Worm (Caenorhabditis elegans) whole organism, young adult: ENCODE data around the gene grl-11.

Experiments used
- B0261.1 ChIP-seq: sonication (generic microtip); optimal IDR thresholded peaks from 2 replicates; lab custom pipeline; 2016; ENCODE audit warnings: mild to moderate bottlenecking, missing genetic modification characterization, moderate library complexity, missing compliant biosample characterization
- C06A6.2 ChIP-seq: fragments of 200-800 bp; sonication (Bioruptor generic); conservative IDR thresholded peaks from 2 replicates; pipeline ENCODE4 v1.3.6; 2022; ENCODE audit warnings: missing genetic modification characterization, missing compliant biosample characterization
- F49E8.2 ChIP-seq: sonication (generic microtip); optimal IDR thresholded peaks from 3 replicates; lab custom pipeline; 2017; ENCODE audit warnings: missing genetic modification characterization, mild to moderate bottlenecking, missing compliant biosample characterization, antibody characterized with exemption, moderate library complexity; ENCODE audit not compliant: insufficient read depth
- F52B5.7 ChIP-seq: sonication (generic microtip); optimal IDR thresholded peaks from 2 replicates; lab custom pipeline; 2016; ENCODE audit warnings: mild to moderate bottlenecking, missing genetic modification characterization, missing compliant biosample characterization
- Y53F4B.3 ChIP-seq: fragments of 200-800 bp; sonication (Bioruptor generic); IDR thresholded peaks from 2 replicates; pipeline ENCODE4 v1.3.6; 2022; ENCODE audit warnings: missing genetic modification reagents, missing genetic modification characterization, missing compliant biosample characterization
- Y53G8AR.9 ChIP-seq: fragments of 200-800 bp; sonication (Bioruptor generic); conservative IDR thresholded peaks from 2 replicates; pipeline ENCODE4 v1.3.6; 2022; ENCODE audit warnings: missing genetic modification reagents, missing genetic modification characterization, missing compliant biosample characterization
- Y56A3A.18 ChIP-seq: fragments of 200-800 bp; sonication (Bioruptor generic); IDR thresholded peaks from 2 replicates; pipeline ENCODE4 v1.3.6; 2022; ENCODE audit warnings: missing genetic modification reagents, missing genetic modification characterization, missing compliant biosample characterization
- Y95B8A.8 ChIP-seq: fragments of 200-800 bp; sonication (Bioruptor generic); IDR thresholded peaks from 2 replicates; pipeline ENCODE4 v1.3.6; 2022; ENCODE audit warnings: missing genetic modification reagents, missing genetic modification characterization, missing compliant biosample characterization
- akir-1 ChIP-seq: fragments of 200-800 bp; sonication (Bioruptor generic); optimal IDR thresholded peaks from 2 replicates; lab custom pipeline; 2018; ENCODE audit warnings: mild to moderate bottlenecking, missing genetic modification characterization, moderate library complexity, missing compliant biosample characterization
- aptf-3 ChIP-seq: fragments of 200-800 bp; sonication (Bioruptor generic); IDR thresholded peaks from 2 replicates; pipeline ENCODE4 v1.3.6; 2022; ENCODE audit warnings: missing genetic modification characterization, missing compliant biosample characterization
- atf-7 ChIP-seq: sonication (generic microtip); optimal IDR thresholded peaks from 2 replicates; lab custom pipeline; 2017; ENCODE audit warnings: mild to moderate bottlenecking, missing genetic modification characterization, missing compliant biosample characterization
- athp-1 ChIP-seq: sonication (generic microtip); optimal IDR thresholded peaks from 2 replicates; lab custom pipeline; 2017; ENCODE audit warnings: mild to moderate bottlenecking, missing genetic modification characterization, missing compliant biosample characterization
- attf-5 ChIP-seq: fragments of 200-800 bp; sonication (Bioruptor generic); optimal IDR thresholded peaks from 2 replicates; lab custom pipeline; 2018; ENCODE audit warnings: mild to moderate bottlenecking, missing genetic modification characterization, missing compliant biosample characterization
- bed-2 ChIP-seq: fragments of 200-800 bp; sonication (Bioruptor generic); IDR thresholded peaks from 2 replicates; pipeline ENCODE4 v1.3.6; 2022; ENCODE audit warnings: missing genetic modification reagents, missing genetic modification characterization, missing compliant biosample characterization
- cebp-2 ChIP-seq: fragments of 200-800 bp; sonication (Bioruptor generic); IDR thresholded peaks from 2 replicates; pipeline ENCODE4 v1.3.6; 2022; ENCODE audit warnings: missing genetic modification characterization, missing compliant biosample characterization
- ceh-27 ChIP-seq: fragments of 200-800 bp; sonication (Bioruptor generic); optimal IDR thresholded peaks from 2 replicates; lab custom pipeline; 2018; ENCODE audit warnings: mild to moderate bottlenecking, missing genetic modification characterization, moderate library complexity, missing compliant biosample characterization
- ceh-79 ChIP-seq: sonication (generic microtip); optimal IDR thresholded peaks from 2 replicates; lab custom pipeline; 2017; ENCODE audit warnings: mild to moderate bottlenecking, missing genetic modification characterization, missing compliant biosample characterization
- ceh-91 ChIP-seq: fragments of 200-800 bp; sonication (Bioruptor generic); IDR thresholded peaks from 2 replicates; pipeline ENCODE4 v1.3.6; 2022; ENCODE audit warnings: missing genetic modification reagents, missing genetic modification characterization, missing compliant biosample characterization
- dox-1 ChIP-seq: fragments of 200-800 bp; sonication (Bioruptor generic); IDR thresholded peaks from 2 replicates; pipeline ENCODE4 v1.3.6; 2022; ENCODE audit warnings: missing genetic modification reagents, missing genetic modification characterization, missing compliant biosample characterization
- fkh-3 ChIP-seq: sonication (generic microtip); optimal IDR thresholded peaks from 2 replicates; lab custom pipeline; 2016; ENCODE audit warnings: mild to moderate bottlenecking, missing genetic modification characterization, missing compliant biosample characterization
- hlh-26 ChIP-seq: fragments of 200-800 bp; sonication (Bioruptor generic); conservative IDR thresholded peaks from 2 replicates; pipeline ENCODE4 v1.3.6; 2022; ENCODE audit warnings: missing genetic modification reagents, missing genetic modification characterization, missing compliant biosample characterization
- let-526 ChIP-seq: fragments of 200-800 bp; sonication (Bioruptor generic); IDR thresholded peaks from 2 replicates; pipeline ENCODE4 v1.3.6; 2022; ENCODE audit warnings: missing genetic modification reagents, missing genetic modification characterization, missing compliant biosample characterization
- let-607 ChIP-seq, 2 experiments: fragments of 200-800 bp in 1 of 2; sonication (Bioruptor generic) in 1 of 2; sonication (generic microtip) in 1 of 2; optimal IDR thresholded peaks; 2 replicates each; lab custom pipeline; 2016 to 2018; ENCODE audit warnings: mild to moderate bottlenecking in 2 of 2, missing compliant biosample characterization in 2 of 2, missing genetic modification characterization in 2 of 2, moderate library complexity in 2 of 2, missing genotype in 1 of 2
- lin-26 ChIP-seq: fragments of 200-800 bp; sonication (Bioruptor generic); IDR thresholded peaks from 2 replicates; pipeline ENCODE4 v1.3.6; 2022; ENCODE audit warnings: missing genetic modification reagents, missing genetic modification characterization, missing compliant biosample characterization
- lin-35 ChIP-seq, 3 experiments: fragments of 150-350 bp in 2 of 3; sonication (generic microtip) in 1 of 3; optimal IDR thresholded peaks; 2 replicates each; lab custom pipeline; 2014 to 2018; ENCODE audit warnings: missing biosample characterization in 3 of 3, missing genetic modification characterization in 3 of 3, missing genetic modification reagents in 3 of 3
- lin-54 ChIP-seq: fragments of 200-800 bp; sonication (Bioruptor generic); optimal IDR thresholded peaks from 2 replicates; lab custom pipeline; 2018; ENCODE audit warnings: mild to moderate bottlenecking, missing genetic modification characterization, missing compliant biosample characterization
- madf-10 ChIP-seq: sonication (generic microtip); optimal IDR thresholded peaks from 2 replicates; lab custom pipeline; 2016; ENCODE audit warnings: mild to moderate bottlenecking, missing genetic modification characterization, missing compliant biosample characterization
- madf-6 ChIP-seq: fragments of 200-800 bp; sonication (Bioruptor generic); IDR thresholded peaks from 2 replicates; pipeline ENCODE4 v1.3.6; 2022; ENCODE audit warnings: missing genetic modification reagents, missing genetic modification characterization, missing compliant biosample characterization
- mcd-1 ChIP-seq: fragments of 200-800 bp; sonication (Bioruptor generic); IDR thresholded peaks from 2 replicates; pipeline ENCODE4 v1.3.6; 2022; ENCODE audit warnings: missing genetic modification reagents, missing genetic modification characterization, missing compliant biosample characterization
- mes-4 ChIP-seq: sonication (generic microtip); optimal IDR thresholded peaks from 2 replicates; lab custom pipeline; 2016; ENCODE audit warnings: missing genotype, missing genetic modification characterization, missing compliant biosample characterization
- nhr-120 ChIP-seq: fragments of 200-800 bp; sonication (Bioruptor generic); IDR thresholded peaks from 2 replicates; pipeline ENCODE4 v1.3.6; 2022; ENCODE audit warnings: missing genetic modification characterization, missing compliant biosample characterization
- nhr-179 ChIP-seq: sonication (generic microtip); optimal IDR thresholded peaks from 2 replicates; lab custom pipeline; 2016; ENCODE audit warnings: mild to moderate bottlenecking, missing genetic modification characterization, missing compliant biosample characterization
- nhr-80 ChIP-seq: sonication (generic microtip); optimal IDR thresholded peaks from 2 replicates; lab custom pipeline; 2016; ENCODE audit warnings: missing genetic modification characterization, missing compliant biosample characterization
- pbrm-1 ChIP-seq: fragments of 200-800 bp; sonication (Bioruptor generic); IDR thresholded peaks from 2 replicates; pipeline ENCODE4 v1.3.6; 2022; ENCODE audit warnings: missing genetic modification reagents, missing genetic modification characterization, missing compliant biosample characterization
- rec-8 ChIP-seq, 2 experiments: sonication (generic microtip); optimal IDR thresholded peaks; 2 replicates each; lab custom pipeline; 2016; ENCODE audit warnings: mild to moderate bottlenecking in 2 of 2, missing genetic modification characterization in 2 of 2, missing genetic modification reagents in 2 of 2, missing genotype in 2 of 2, missing biosample characterization in 1 of 2, missing compliant biosample characterization in 1 of 2, moderate library complexity in 1 of 2
- snpc-1.1 ChIP-seq: sonication (generic microtip); optimal IDR thresholded peaks from 2 replicates; lab custom pipeline; 2017; ENCODE audit warnings: missing genetic modification characterization, mild to moderate bottlenecking, missing compliant biosample characterization, antibody characterized with exemption, moderate library complexity, missing genotype, missing genetic modification reagents; ENCODE audit not compliant: insufficient read depth
- snpc-1.3 ChIP-seq: sonication (generic microtip); optimal IDR thresholded peaks from 2 replicates; lab custom pipeline; 2017; ENCODE audit warnings: missing genetic modification characterization, mild to moderate bottlenecking, missing compliant biosample characterization, antibody characterized with exemption, moderate library complexity, missing genotype, missing genetic modification reagents; ENCODE audit not compliant: insufficient read depth
- snpc-3.4 ChIP-seq: sonication (generic microtip); optimal IDR thresholded peaks from 2 replicates; lab custom pipeline; 2017; ENCODE audit warnings: missing genetic modification characterization, mild to moderate bottlenecking, missing compliant biosample characterization, antibody characterized with exemption, moderate library complexity, missing genotype, missing genetic modification reagents
- sptf-2 ChIP-seq: fragments of 200-800 bp; sonication (Bioruptor generic); optimal IDR thresholded peaks from 2 replicates; lab custom pipeline; 2018; ENCODE audit warnings: mild to moderate bottlenecking, missing genetic modification characterization, missing compliant biosample characterization
- tbp1 ChIP-seq: fragments of 200-800 bp; sonication (Bioruptor generic); optimal IDR thresholded peaks from 2 replicates; lab custom pipeline; 2018; ENCODE audit warnings: mild to moderate bottlenecking, missing genetic modification characterization, missing compliant biosample characterization
- tlf-1 ChIP-seq: fragments of 200-800 bp; sonication (Bioruptor generic); optimal IDR thresholded peaks from 2 replicates; lab custom pipeline; 2018; ENCODE audit warnings: mild to moderate bottlenecking, missing genetic modification characterization, missing compliant biosample characterization
- xnd-1 ChIP-seq: sonication (generic microtip); optimal IDR thresholded peaks from 2 replicates; lab custom pipeline; 2016; ENCODE audit warnings: missing genotype, missing genetic modification reagents, missing genetic modification characterization, missing compliant biosample characterization
- zim-3 ChIP-seq: sonication (generic microtip); optimal IDR thresholded peaks from 2 replicates; lab custom pipeline; 2017; ENCODE audit warnings: mild to moderate bottlenecking, missing genetic modification characterization, moderate library complexity, missing compliant biosample characterization
- ztf-22 ChIP-seq: fragments of 200-800 bp; sonication (Bioruptor generic); optimal IDR thresholded peaks from 2 replicates; lab custom pipeline; 2018; ENCODE audit warnings: mild to moderate bottlenecking, missing genetic modification characterization, moderate library complexity, missing compliant biosample characterization
- ztf-26 ChIP-seq: sonication (generic microtip); optimal IDR thresholded peaks from 2 replicates; lab custom pipeline; 2017; ENCODE audit warnings: missing genetic modification characterization, missing compliant biosample characterization

grl-11 gene

DNA sequence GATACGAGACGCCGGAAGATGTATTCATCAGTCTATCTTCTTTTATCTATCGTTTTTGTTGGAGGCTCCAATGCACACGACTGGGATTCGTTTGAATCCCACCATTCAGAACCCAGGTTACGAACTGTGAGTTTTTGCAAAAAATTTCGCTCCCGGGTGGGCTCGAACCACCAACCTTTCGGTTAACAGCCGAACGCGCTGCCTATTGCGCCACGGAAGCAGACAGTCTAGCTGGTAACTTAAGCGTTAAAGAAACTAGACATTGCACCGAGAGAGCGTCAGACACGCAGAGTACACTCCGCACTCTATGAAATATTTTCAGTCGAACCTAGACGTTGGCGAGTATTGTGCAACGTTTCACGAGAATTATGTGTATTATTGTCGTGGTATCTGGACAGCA lies 14.1 kb downstream of the grl-11 start (continued):
- peak; percentile 60 for TF ChIP-seq zim-3 (tag; lab: Kevin White, UChicago)
- no peak for TF ChIP-seq hlh-26 (GFP tag; lab: Robert Waterston, UW)
- peak; percentile 88 for TF ChIP-seq snpc-1.1
- TF ChIP-seq aptf-3 (GFP tag; lab: Robert Waterston, UW): no peak
- TF ChIP-seq ceh-91 (GFP tag; lab: Robert Waterston, UW): peak; percentile 52
- peak; percentile 40 for TF ChIP-seq ztf-26 (tag; lab: Kevin White, UChicago)
- TF ChIP-seq ceh-79: no peak
- no peak for TF ChIP-seq xnd-1 (tag; lab: Kevin White, UChicago)
- peak; percentile 27 for TF ChIP-seq tlf-1 (GFP tag; lab: Kevin White, UChicago)
- TF ChIP-seq athp-1: peak; percentile 34
- peak; percentile 92 for TF ChIP-seq lin-26
- TF ChIP-seq rec-8 (tag; optimal IDR thresholded peaks at IDR 0.05; lab: Kevin White, UChicago): peak; percentile 31 to 81
- no peak for TF ChIP-seq C06A6.2 (GFP tag; lab: Robert Waterston, UW)
- peak; percentile 94 for TF ChIP-seq tbp1
- peak; percentile 53 for TF ChIP-seq attf-5 (GFP tag; lab: Kevin White, UChicago)
- TF ChIP-seq F52B5.7 (tag; lab: Kevin White, UChicago): peak; percentile 74
- TF ChIP-seq bed-2 (GFP tag; lab: Robert Waterston, UW): no peak
- TF ChIP-seq cebp-2: no peak
- TF ChIP-seq F49E8.2 (tag; lab: Kevin White, UChicago): peak; percentile 40
- peak; percentile 33 for TF ChIP-seq nhr-80 (tag; lab: Kevin White, UChicago)
- peak; percentile 76; the same call in 1 of the 2 replicates for TF ChIP-seq let-526 (GFP tag; lab: Robert Waterston, UW)
- no peak for TF ChIP-seq lin-35 (GFP tag; optimal IDR thresholded peaks at IDR 0.05; lab: Kevin White, UChicago)
- no peak for TF ChIP-seq fkh-3 (tag; lab: Kevin White, UChicago)
- no peak for TF ChIP-seq atf-7
- TF ChIP-seq nhr-120 (GFP tag; lab: Robert Waterston, UW): no peak
- peak; percentile 55; the same call in 1 of the 2 replicates for TF ChIP-seq madf-6 (GFP tag; lab: Robert Waterston, UW)
- TF ChIP-seq Y53F4B.3: peak; percentile 27; the same call in 1 of the 2 replicates
- no peak for TF ChIP-seq let-607 (tag; optimal IDR thresholded peaks at IDR 0.05; lab: Kevin White, UChicago)
- TF ChIP-seq dox-1 (GFP tag; lab: Robert Waterston, UW): peak; percentile 81
- TF ChIP-seq ceh-27 (GFP tag; lab: Kevin White, UChicago): peak; percentile 35
- TF ChIP-seq Y56A3A.18 (GFP tag; lab: Robert Waterston, UW): 0 out of 2 replicates have a peak, but pooled peaks have one; percentile 70
- 0 out of 2 replicates have a peak, but pooled peaks have one; percentile 55 for TF ChIP-seq pbrm-1 (GFP tag; lab: Robert Waterston, UW)
- TF ChIP-seq Y95B8A.8: 0 out of 2 replicates have a peak, but pooled peaks have one; percentile 30
- no peak for TF ChIP-seq ztf-22
- no peak for TF ChIP-seq nhr-179 (tag; lab: Kevin White, UChicago)
- no peak for TF ChIP-seq mes-4 (tag; lab: Kevin White, UChicago)
- TF ChIP-seq sptf-2 (GFP tag; lab: Kevin White, UChicago): no peak
- no peak for TF ChIP-seq madf-10 (tag; lab: Kevin White, UChicago)
- TF ChIP-seq, all 124 proteins: peak for 62

DNA sequence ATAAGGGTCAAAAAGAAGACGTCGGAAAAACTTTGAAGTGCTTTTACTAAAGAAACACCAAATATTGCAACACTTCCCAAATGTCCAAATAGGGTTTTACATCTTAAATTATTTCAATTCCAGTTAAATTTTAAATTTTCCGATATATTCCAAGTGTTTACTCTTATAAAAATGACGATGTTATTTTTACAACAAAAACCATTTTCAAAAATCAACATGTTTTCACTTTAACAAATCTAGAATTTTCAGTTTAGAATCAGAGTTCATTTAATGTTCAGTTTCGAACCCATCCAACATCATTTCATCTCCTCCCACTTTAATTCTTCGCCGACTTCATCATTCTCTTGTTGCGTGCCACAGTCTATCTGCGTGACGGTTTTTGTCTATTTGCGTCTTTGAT lies 14.5 kb downstream of the grl-11 start, which contains the start of gene dos-1:
dos-1 (plus strand) TSS at position 301 of the 400 bp plus-strand sequence.
- no peak for TF ChIP-seq cebp-2
- TF ChIP-seq xnd-1 (tag; lab: Kevin White, UChicago): no peak
- no peak for TF ChIP-seq nhr-120 (GFP tag; lab: Robert Waterston, UW)
- no peak for TF ChIP-seq snpc-1.3 (tag; lab: Kevin White, UChicago)
- TF ChIP-seq Y53G8AR.9 (GFP tag; lab: Robert Waterston, UW): no peak
- no peak for TF ChIP-seq atf-7
- TF ChIP-seq snpc-3.4: no peak
- no peak for TF ChIP-seq mcd-1 (GFP tag; lab: Robert Waterston, UW)
- no peak for TF ChIP-seq B0261.1 (tag; lab: Kevin White, UChicago)
- no peak for TF ChIP-seq mes-4 (tag; lab: Kevin White, UChicago)
- TF ChIP-seq let-607 (tag; optimal IDR thresholded peaks at IDR 0.05; lab: Kevin White, UChicago): no peak
- no peak for TF ChIP-seq akir-1 (GFP tag; lab: Kevin White, UChicago)
- no peak for TF ChIP-seq madf-10 (tag; lab: Kevin White, UChicago)
- no peak for TF ChIP-seq Y53F4B.3
- TF ChIP-seq lin-54 (GFP tag; lab: Kevin White, UChicago): no peak
